Worm (Caenorhabditis elegans) whole organism, dauer: ENCODE results near the gene col-144.

Source experiments
- unc-62 ChIP-seq: sonication (generic microtip); optimal IDR thresholded peaks from 2 replicates; lab custom pipeline; 2017; ENCODE audit warnings: missing biosample characterization, missing genetic modification reagents, missing genetic modification characterization

The col-144 gene

DNA sequence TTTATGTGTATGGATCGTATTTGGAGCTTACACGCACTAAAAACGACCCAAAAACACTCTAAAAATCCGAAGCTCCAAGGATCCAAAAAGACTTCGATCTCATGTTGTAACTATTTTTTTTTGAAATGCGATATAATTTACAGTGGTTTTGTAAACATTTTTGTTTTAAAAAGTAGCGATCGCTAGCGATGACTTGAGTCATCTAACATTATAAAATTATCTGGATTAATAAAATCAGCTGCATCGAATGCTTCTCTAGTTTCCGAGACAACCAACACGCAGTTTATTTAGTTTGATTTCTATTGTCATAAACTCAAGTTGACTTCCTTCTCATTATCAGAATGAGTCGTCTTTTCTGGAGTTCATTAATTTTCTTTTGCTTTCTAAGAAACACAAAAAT is 28.4 kb downstream of the col-144 start, which contains the start of gene F21C10.1:
F21C10.1 (plus strand) TSS at position 301 of the 400 bp plus-strand sequence.
- TF ChIP-seq unc-62 (GFP tag; lab: Kevin White, UChicago) = no peak

DNA sequence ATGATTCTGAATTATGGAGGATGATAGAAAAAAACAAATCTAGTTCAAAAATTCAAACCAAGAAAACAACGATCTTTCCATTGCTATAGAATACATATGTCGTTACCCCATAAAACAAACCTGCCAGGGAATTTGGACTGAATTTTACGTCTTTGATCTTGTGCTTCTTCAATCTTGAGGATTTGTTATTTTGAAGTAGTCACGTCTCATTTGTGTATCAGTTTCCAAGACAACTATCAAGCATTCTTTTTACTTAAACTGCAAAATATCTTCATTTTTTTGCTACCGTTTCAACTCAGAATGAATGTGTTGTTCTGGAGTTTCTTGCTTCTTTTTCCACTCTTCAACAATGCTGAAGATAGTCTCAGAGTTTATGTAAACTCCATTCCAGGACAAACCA is 29.7 kb downstream of the col-144 start, which contains the start of gene F21C10.19:
F21C10.19 (plus strand) TSS at position 301 of the 400 bp plus-strand sequence.
- no peak for TF ChIP-seq unc-62 (GFP tag; lab: Kevin White, UChicago)

DNA sequence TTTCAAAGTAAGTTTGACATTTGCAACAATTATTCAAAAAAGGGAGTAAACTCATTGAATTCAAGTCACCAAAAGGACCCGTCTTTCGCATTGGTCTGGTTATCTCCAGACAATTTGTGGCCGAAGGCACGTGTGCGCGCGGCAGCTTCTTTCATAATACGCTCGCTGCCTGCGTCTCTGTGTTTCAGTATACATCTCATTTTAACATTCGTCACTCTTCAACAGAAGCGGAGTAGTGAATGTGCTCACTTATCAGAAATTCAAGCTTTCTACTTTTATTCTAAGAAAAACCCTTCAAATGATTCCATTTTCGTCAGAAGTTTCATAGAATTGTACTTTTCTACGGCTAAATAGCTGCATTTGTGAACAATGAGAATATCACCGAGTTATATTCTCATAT is 31.9 kb downstream of the col-144 start:
- TF ChIP-seq unc-62 (GFP tag; lab: Kevin White, UChicago) = no peak

DNA sequence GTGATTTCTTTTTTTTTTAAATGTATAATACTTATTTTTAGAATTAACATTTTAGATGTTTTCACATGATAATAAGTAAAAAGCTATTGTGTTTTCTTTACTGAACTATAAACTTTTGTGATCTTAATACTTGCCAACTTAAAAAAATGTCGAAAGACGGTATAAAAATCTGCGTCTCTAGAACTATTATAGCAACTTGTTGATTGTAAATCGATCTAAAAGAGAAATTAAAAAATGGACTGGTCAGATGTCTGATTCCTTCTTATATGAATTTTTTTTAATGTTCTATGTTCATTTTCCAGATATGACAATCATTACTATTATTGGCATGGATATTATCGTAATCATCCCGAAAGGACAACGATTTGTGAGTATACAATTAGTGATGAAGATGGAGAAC is 32.7 kb downstream of the col-144 start, which contains the start of gene F21C10.3:
F21C10.3 (plus strand) TSS at position 301 of the 400 bp plus-strand sequence.
- no peak for TF ChIP-seq unc-62 (GFP tag; lab: Kevin White, UChicago)

DNA sequence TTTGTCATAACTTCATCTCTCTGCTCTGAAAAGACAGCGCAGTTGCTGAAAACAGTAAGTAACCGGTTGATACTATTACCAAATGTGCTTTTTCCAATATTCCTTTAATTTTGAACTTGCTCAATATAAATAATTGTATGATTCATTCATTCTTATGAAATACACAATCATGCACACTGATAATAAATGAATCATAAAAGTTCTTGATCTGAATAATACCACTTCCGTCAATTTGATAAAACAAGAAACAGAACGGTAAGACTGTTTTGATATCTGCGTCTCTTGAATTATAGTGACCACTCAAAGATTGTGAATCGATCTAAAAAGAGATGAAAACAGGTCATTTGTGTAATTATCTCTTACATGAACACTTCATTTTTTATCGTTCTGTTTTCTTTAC is 34.1 kb downstream of the col-144 start, which contains the start of gene F21C10.4:
F21C10.4 (plus strand) TSS at position 301 of the 400 bp plus-strand sequence.
- TF ChIP-seq unc-62 (GFP tag; lab: Kevin White, UChicago) = no peak

DNA sequence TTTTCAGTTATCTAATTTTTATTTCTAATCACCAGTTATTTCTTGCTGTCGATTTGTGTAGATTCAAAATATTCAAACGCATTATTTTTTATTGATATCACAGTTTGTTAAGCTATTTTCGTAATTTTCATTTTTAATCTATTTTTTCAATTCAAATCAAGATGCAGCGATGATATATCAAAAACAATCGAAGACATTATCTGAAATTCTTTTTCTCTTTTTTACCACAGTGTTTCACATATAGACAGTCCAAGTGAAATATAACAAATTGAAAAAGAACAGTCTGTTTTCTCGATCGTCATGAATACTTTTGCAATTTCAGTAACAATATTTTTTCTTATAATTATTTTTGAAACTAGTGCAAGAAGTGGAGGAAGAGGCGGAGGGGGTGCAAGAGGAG is 35.1 kb downstream of the col-144 start, which contains the start of gene F21C10.5:
F21C10.5 (plus strand) TSS at position 301 of the 400 bp plus-strand sequence.
- TF ChIP-seq unc-62 (GFP tag; lab: Kevin White, UChicago) = no peak

DNA sequence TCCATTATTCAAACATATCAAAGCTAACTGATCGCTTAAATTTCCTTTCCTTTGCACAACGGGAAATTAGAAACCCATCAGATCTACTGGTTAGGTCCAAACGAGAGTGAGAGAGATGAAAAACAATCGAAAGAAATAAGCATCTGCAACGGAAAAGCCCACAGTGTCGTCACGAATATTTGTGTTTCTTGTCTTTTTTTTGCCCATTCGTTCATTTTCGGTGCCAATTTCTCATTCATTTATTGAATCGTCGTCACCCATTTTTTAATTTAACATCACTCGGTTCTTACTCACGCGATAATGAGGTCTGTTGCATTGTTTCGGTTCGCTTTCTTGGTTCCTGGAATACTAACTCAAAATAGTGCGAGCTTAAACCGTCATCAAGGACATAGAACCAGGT is 36.3 kb downstream of the col-144 start, which contains the start of gene F21C10.6:
F21C10.6 (plus strand) TSS at position 301 of the 400 bp plus-strand sequence.
- no peak for TF ChIP-seq unc-62 (GFP tag; lab: Kevin White, UChicago)

DNA sequence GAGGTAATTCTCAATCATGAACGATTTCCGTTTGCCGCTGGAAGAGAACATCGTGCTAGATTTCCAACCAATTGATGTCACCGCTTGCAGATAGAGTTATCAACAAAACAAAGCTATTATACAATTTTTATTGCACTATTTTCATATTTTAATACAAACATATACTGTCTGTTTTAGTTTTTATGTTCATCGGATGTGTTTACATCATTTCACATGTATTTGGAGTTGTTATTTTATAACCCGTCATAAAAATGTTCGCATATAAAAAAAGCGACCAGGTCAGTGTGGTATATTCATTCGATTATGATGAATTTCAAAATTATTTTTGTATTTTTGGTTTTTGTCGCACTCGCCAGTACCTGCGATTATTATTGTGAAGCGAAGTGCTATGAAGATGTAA is 37.3 kb downstream of the col-144 start, which contains the start of gene F21C10.11:
F21C10.11 (plus strand) TSS at position 301 of the 400 bp plus-strand sequence.
- TF ChIP-seq unc-62 (GFP tag; lab: Kevin White, UChicago) = no peak

DNA sequence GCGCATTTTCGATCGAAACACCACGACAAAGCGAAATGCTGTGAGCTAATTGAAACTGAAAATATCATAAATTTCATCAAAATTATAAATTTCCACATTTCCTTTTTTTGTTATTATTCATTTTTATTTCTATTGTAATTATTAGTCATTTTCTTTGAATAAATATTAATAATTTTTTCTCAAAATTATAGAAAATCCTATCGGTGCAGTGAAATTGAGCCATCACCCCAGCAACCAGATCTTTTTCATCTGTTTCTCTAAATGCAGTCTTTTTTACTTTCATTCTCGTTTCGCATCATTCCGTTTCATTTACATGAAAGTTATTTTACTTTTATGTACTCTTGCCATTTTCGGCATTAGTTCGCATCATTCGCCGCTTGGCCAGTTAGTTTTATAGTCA is 38.4 kb downstream of the col-144 start, which contains the start of gene F21C10.13:
F21C10.13 (plus strand) TSS at position 301 of the 400 bp plus-strand sequence.
- TF ChIP-seq unc-62 (GFP tag; lab: Kevin White, UChicago) = no peak

DNA sequence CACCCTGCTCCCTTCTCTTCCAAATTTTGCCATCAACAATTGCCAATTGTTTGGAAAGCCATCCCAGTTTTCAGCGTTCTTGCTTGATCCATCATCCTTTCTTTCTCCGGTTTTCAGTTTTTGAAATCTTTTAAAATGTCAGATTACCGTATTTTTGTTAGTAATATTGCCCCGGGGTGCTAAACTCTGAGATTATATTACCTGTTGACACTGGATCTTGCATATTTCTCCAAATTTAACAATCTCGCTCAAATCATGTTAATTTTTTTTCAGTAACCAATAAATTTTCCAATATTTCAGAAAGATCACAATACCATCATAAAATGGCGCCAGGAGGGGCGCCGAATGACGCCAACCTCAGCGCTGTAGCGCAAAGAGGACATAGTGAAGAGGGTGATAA is 48.0 kb downstream of the col-144 start, which contains the start of gene F21C10.7:
F21C10.7 (plus strand) TSS at position 301 of the 400 bp plus-strand sequence.
- no peak for TF ChIP-seq unc-62 (GFP tag; lab: Kevin White, UChicago)

DNA sequence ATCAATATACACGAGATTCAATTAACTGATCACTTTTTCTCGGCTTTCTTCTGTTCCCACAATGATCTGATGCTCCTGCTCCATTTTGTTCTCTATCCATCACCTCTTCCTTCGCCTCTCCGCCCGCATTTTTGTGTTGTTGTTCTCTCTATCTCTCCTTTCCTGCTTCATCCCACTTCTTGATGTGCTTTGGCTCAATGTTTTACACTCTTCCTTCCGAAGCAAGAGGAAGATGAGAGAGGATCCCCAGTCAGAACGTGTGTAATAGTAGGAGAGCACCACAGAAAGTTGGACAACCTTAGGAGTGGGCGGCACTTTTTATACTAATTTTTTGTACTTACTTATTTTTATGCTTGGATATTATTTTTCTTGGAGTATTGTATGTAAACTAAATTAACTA is 48.5 kb downstream of the col-144 start:
- TF ChIP-seq unc-62 (GFP tag; lab: Kevin White, UChicago) = no peak
